Worm (Caenorhabditis elegans) whole organism, L4 larva: ENCODE measurements around the gene clec-185.
A peak's percentile ranks its signal among the peaks of the same experiment; 100 is the strongest.

Experiments used
- D1046.2 ChIP-seq: fragments of 200-800 bp; sonication (Bioruptor generic); IDR thresholded peaks from 2 replicates; pipeline ENCODE4 v1.3.6; 2022; ENCODE audit warnings: missing genetic modification characterization, missing compliant biosample characterization
- F37D6.2 ChIP-seq: sonication (generic microtip); optimal IDR thresholded peaks from 2 replicates; lab custom pipeline; 2016; ENCODE audit warnings: mild to moderate bottlenecking, missing genetic modification characterization, missing compliant biosample characterization
- R02D3.7 ChIP-seq: fragments of 150-350 bp; sonication (generic microtip); optimal IDR thresholded peaks from 3 replicates; lab custom pipeline; 2014; ENCODE audit warnings: missing biosample characterization, missing genetic modification characterization
- T20F7.1 ChIP-seq: fragments of 200-800 bp; sonication (Bioruptor generic); optimal IDR thresholded peaks from 2 replicates; lab custom pipeline; 2018; ENCODE audit warnings: mild to moderate bottlenecking, missing genetic modification characterization, missing compliant biosample characterization
- Y105C5A.15 ChIP-seq: fragments of 200-800 bp; sonication (Bioruptor generic); IDR thresholded peaks from 2 replicates; pipeline ENCODE4 v1.3.6; 2022; ENCODE audit warnings: missing genetic modification characterization, missing compliant biosample characterization
- Y48G9A.11 ChIP-seq: fragments of 200-800 bp; sonication (Bioruptor generic); IDR thresholded peaks from 2 replicates; pipeline ENCODE4 v1.3.6; 2022; ENCODE audit warnings: missing genetic modification reagents, missing genetic modification characterization, missing compliant biosample characterization
- ZK337.2 ChIP-seq: fragments of 200-800 bp; sonication (Bioruptor generic); IDR thresholded peaks from 2 replicates; pipeline ENCODE4 v1.3.6; 2022; ENCODE audit warnings: missing genetic modification reagents, missing genetic modification characterization, missing compliant biosample characterization
- ZK546.5 ChIP-seq, 2 experiments: sonication (generic microtip); optimal IDR thresholded peaks; 2 replicates each; lab custom pipeline; 2017; ENCODE audit warnings: missing biosample characterization in 2 of 2, missing genetic modification characterization in 2 of 2
- arid-1 ChIP-seq: fragments of 200-800 bp; sonication (Bioruptor generic); conservative IDR thresholded peaks from 2 replicates; pipeline ENCODE4 v1.3.6; 2022; ENCODE audit warnings: missing genetic modification reagents, missing genetic modification characterization, missing compliant biosample characterization
- attf-4 ChIP-seq: sonication (generic microtip); optimal IDR thresholded peaks from 3 replicates; lab custom pipeline; 2017; ENCODE audit warnings: missing biosample characterization, missing genetic modification characterization
- ceh-32 ChIP-seq: sonication (generic microtip); optimal IDR thresholded peaks from 2 replicates; lab custom pipeline; 2016; ENCODE audit warnings: mild to moderate bottlenecking, missing genetic modification characterization, missing compliant biosample characterization; ENCODE audit not compliant: poor library complexity
- ceh-82 ChIP-seq: sonication (generic microtip); optimal IDR thresholded peaks from 2 replicates; lab custom pipeline; 2017; ENCODE audit warnings: missing biosample characterization, missing genetic modification characterization
- ctbp-1 ChIP-seq: fragments of 200-800 bp; sonication (Bioruptor generic); IDR thresholded peaks from 2 replicates; pipeline ENCODE4 v1.3.6; 2022; ENCODE audit warnings: missing genetic modification reagents, missing genetic modification characterization, missing compliant biosample characterization
- daf-16 ChIP-seq, 3 experiments: sonication (generic microtip); optimal IDR thresholded peaks; 2 replicates each; lab custom pipeline; 2016 to 2017; ENCODE audit warnings: missing genetic modification characterization in 3 of 3, missing genetic modification reagents in 3 of 3, mild to moderate bottlenecking in 2 of 3, missing compliant biosample characterization in 2 of 3, missing biosample characterization in 1 of 3, moderate library complexity in 1 of 3
- daf-19 ChIP-seq: fragments of 200-800 bp; sonication (Bioruptor generic); conservative IDR thresholded peaks from 2 replicates; pipeline ENCODE4 v1.3.6; 2022; ENCODE audit warnings: missing genetic modification characterization, missing compliant biosample characterization
- daf-8 ChIP-seq: fragments of 200-800 bp; sonication (Bioruptor generic); IDR thresholded peaks from 2 replicates; pipeline ENCODE4 v1.3.6; 2022; ENCODE audit warnings: missing genetic modification characterization, missing compliant biosample characterization
- dmd-6 ChIP-seq: fragments of 200-800 bp; sonication (Bioruptor generic); IDR thresholded peaks from 2 replicates; pipeline ENCODE4 v1.3.6; 2022; ENCODE audit warnings: missing genetic modification reagents, missing genetic modification characterization, missing compliant biosample characterization
- dmd-9 ChIP-seq: fragments of 200-800 bp; sonication (Bioruptor generic); IDR thresholded peaks from 2 replicates; pipeline ENCODE4 v1.3.6; 2022; ENCODE audit warnings: missing genetic modification reagents, missing genetic modification characterization, missing compliant biosample characterization
- egl-27 ChIP-seq: sonication (generic microtip); optimal IDR thresholded peaks from 3 replicates; lab custom pipeline; 2017; ENCODE audit warnings: missing biosample characterization, missing genetic modification reagents, missing genetic modification characterization
- egl-43 ChIP-seq: fragments of 200-800 bp; sonication (Bioruptor generic); IDR thresholded peaks from 2 replicates; pipeline ENCODE4 v1.3.6; 2022; ENCODE audit warnings: missing genetic modification reagents, missing genetic modification characterization, missing compliant biosample characterization
- fkh-10 ChIP-seq: fragments of 150-350 bp; optimal IDR thresholded peaks from 2 replicates; lab custom pipeline; 2014; ENCODE audit warnings: missing biosample characterization, missing genetic modification reagents, missing genetic modification characterization
- fos-1 ChIP-seq: fragments of 150-350 bp; optimal IDR thresholded peaks from 2 replicates; lab custom pipeline; 2014; ENCODE audit warnings: missing biosample characterization, missing genetic modification characterization
- hif-1 ChIP-seq, 2 experiments: sonication (generic microtip); optimal IDR thresholded peaks; 2 replicates each; lab custom pipeline; 2016 to 2017; ENCODE audit warnings: missing compliant biosample characterization in 2 of 2, missing genetic modification characterization in 2 of 2, missing genetic modification reagents in 2 of 2, missing genotype in 2 of 2, mild to moderate bottlenecking in 1 of 2
- hlh-11 ChIP-seq: fragments of 200-800 bp; sonication (Bioruptor generic); optimal IDR thresholded peaks from 2 replicates; lab custom pipeline; 2018; ENCODE audit warnings: mild to moderate bottlenecking, missing genetic modification characterization, missing compliant biosample characterization
- hlh-30 ChIP-seq: sonication (generic microtip); optimal IDR thresholded peaks from 2 replicates; lab custom pipeline; 2017; ENCODE audit warnings: antibody characterized with exemption, mild to moderate bottlenecking, missing genetic modification characterization, missing compliant biosample characterization; ENCODE audit not compliant: insufficient read depth
- lin-1 ChIP-seq: fragments of 200-800 bp; sonication (Bioruptor generic); IDR thresholded peaks from 2 replicates; pipeline ENCODE4 v1.3.6; 2022; ENCODE audit warnings: missing genetic modification reagents, missing genetic modification characterization, missing compliant biosample characterization
- lin-13 ChIP-seq: fragments of 150-350 bp; optimal IDR thresholded peaks from 2 replicates; lab custom pipeline; 2014; ENCODE audit warnings: missing biosample characterization, missing genetic modification reagents, missing genetic modification characterization
- lin-38 ChIP-seq: fragments of 200-800 bp; sonication (Bioruptor generic); IDR thresholded peaks from 2 replicates; pipeline ENCODE4 v1.3.6; 2022; ENCODE audit warnings: missing genetic modification reagents, missing genetic modification characterization, missing compliant biosample characterization
- lin-39 ChIP-seq: fragments of 150-350 bp; optimal IDR thresholded peaks from 2 replicates; lab custom pipeline; 2014; ENCODE audit warnings: missing biosample characterization, missing genetic modification reagents, missing genetic modification characterization
- mep-1 ChIP-seq: fragments of 150-350 bp; sonication (generic microtip); optimal IDR thresholded peaks from 3 replicates; lab custom pipeline; 2014; ENCODE audit warnings: missing biosample characterization, missing genetic modification characterization
- mxl-3 ChIP-seq: fragments of 200-800 bp; sonication (Bioruptor generic); optimal IDR thresholded peaks from 2 replicates; lab custom pipeline; 2018; ENCODE audit warnings: mild to moderate bottlenecking, missing genetic modification characterization, missing compliant biosample characterization
- nhr-10 ChIP-seq: fragments of 150-350 bp; optimal IDR thresholded peaks from 2 replicates; lab custom pipeline; 2014; ENCODE audit warnings: missing biosample characterization, missing genetic modification characterization
- nhr-111 ChIP-seq: fragments of 200-800 bp; sonication (Bioruptor generic); optimal IDR thresholded peaks from 2 replicates; lab custom pipeline; 2018; ENCODE audit warnings: mild to moderate bottlenecking, missing genetic modification characterization, missing compliant biosample characterization
- nhr-25 ChIP-seq: sonication (generic microtip); optimal IDR thresholded peaks from 2 replicates; lab custom pipeline; 2017; ENCODE audit warnings: missing genetic modification characterization, mild to moderate bottlenecking, missing compliant biosample characterization, antibody characterized with exemption, moderate library complexity, borderline replicate concordance; ENCODE audit not compliant: insufficient read depth
- nhr-28 ChIP-seq: fragments of 150-350 bp; optimal IDR thresholded peaks from 2 replicates; lab custom pipeline; 2014; ENCODE audit warnings: missing biosample characterization, missing genetic modification characterization
- nhr-41 ChIP-seq: fragments of 200-800 bp; sonication (Bioruptor generic); IDR thresholded peaks from 2 replicates; pipeline ENCODE4 v1.3.6; 2022; ENCODE audit warnings: missing genetic modification reagents, missing genetic modification characterization, missing compliant biosample characterization
- nhr-42 ChIP-seq: fragments of 200-800 bp; sonication (Bioruptor generic); IDR thresholded peaks from 2 replicates; pipeline ENCODE4 v1.3.6; 2022; ENCODE audit warnings: missing genetic modification characterization, missing compliant biosample characterization
- nhr-48 ChIP-seq: sonication (generic microtip); optimal IDR thresholded peaks from 2 replicates; lab custom pipeline; 2016; ENCODE audit warnings: mild to moderate bottlenecking, missing genetic modification characterization, missing compliant biosample characterization
- nhr-76 ChIP-seq: fragments of 150-350 bp; optimal IDR thresholded peaks from 2 replicates; lab custom pipeline; 2014; ENCODE audit warnings: missing biosample characterization, missing genetic modification characterization
- pha-4 ChIP-seq, 2 experiments: fragments of 150-350 bp in 1 of 2; fragments of 200-800 bp in 1 of 2; sonication (Bioruptor generic) in 1 of 2; IDR thresholded peaks in 1 of 2; optimal IDR thresholded peaks in 1 of 2; 2 replicates each; pipeline versions ENCODE4 v1.3.6 to Lab custom; 2014 to 2022; ENCODE audit warnings: missing genetic modification characterization in 2 of 2, missing genetic modification reagents in 2 of 2, missing biosample characterization in 1 of 2, missing compliant biosample characterization in 1 of 2
- pqm-1 ChIP-seq: sonication (generic microtip); optimal IDR thresholded peaks from 2 replicates; lab custom pipeline; 2017; ENCODE audit warnings: missing biosample characterization, missing genetic modification characterization
- snpc-4 ChIP-seq: fragments of 150-350 bp; optimal IDR thresholded peaks from 2 replicates; lab custom pipeline; 2014; ENCODE audit warnings: missing biosample characterization, missing genetic modification characterization
- spr-1 ChIP-seq: sonication (generic microtip); optimal IDR thresholded peaks from 2 replicates; lab custom pipeline; 2016; ENCODE audit warnings: mild to moderate bottlenecking, missing genetic modification characterization, missing compliant biosample characterization
- spr-3 ChIP-seq: fragments of 200-800 bp; sonication (Bioruptor generic); optimal IDR thresholded peaks from 2 replicates; lab custom pipeline; 2018; ENCODE audit warnings: mild to moderate bottlenecking, missing genetic modification characterization, missing compliant biosample characterization
- tag-97 ChIP-seq: fragments of 200-800 bp; sonication (Bioruptor generic); IDR thresholded peaks from 2 replicates; pipeline ENCODE4 v1.3.6; 2022; ENCODE audit warnings: missing genetic modification characterization, missing compliant biosample characterization
- unc-130 ChIP-seq: sonication (generic microtip); optimal IDR thresholded peaks from 2 replicates; lab custom pipeline; 2016; ENCODE audit warnings: missing genetic modification reagents, missing genetic modification characterization, missing compliant biosample characterization
- unc-39 ChIP-seq: sonication (generic microtip); optimal IDR thresholded peaks from 2 replicates; lab custom pipeline; 2017; ENCODE audit warnings: missing biosample characterization, missing genetic modification characterization
- zag-1 ChIP-seq: fragments of 150-350 bp; optimal IDR thresholded peaks from 2 replicates; lab custom pipeline; 2014; ENCODE audit warnings: missing biosample characterization, missing genetic modification characterization
- zfp-3 ChIP-seq: fragments of 200-800 bp; sonication (Bioruptor generic); conservative IDR thresholded peaks from 2 replicates; pipeline ENCODE4 v1.3.6; 2022; ENCODE audit warnings: missing genetic modification reagents, missing genetic modification characterization, missing compliant biosample characterization

Gene clec-185

DNA sequence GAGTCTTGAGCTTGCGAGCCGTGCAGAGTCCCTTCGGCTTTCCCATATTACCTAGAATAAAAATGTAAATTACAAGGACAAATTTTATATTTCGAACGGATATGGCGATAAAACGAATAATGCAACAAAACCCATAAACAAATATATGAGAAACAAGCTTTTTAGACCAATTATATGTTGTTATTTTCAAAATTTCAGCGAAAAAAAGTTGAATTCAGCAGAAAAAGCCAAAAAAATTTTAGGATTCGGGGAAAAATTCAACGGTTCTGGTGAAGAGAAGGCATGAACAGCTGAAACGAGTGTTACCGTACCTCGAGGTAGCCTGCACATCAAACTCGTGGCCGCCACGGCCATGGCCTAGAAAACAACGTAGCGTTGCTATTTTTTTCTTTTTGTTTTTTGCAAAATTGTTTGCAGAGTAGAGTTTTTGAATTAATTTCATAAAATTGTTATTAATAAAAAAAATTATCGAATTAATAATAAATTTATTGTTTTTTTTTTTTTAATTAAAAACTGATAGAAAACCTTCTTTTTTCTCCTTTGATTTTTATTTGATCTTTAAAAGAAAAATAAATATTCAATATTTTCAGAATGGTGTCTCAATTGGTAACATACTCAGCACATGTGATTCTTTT is 47.3 kb upstream of the clec-185 start, which contains the start of the genes rps-23 and dpm-3 (continued):
- TF ChIP-seq pqm-1 (peak; percentile 27), unc-130 (GFP tag; lab: Kevin White, UChicago) (peak; percentile 98), nhr-76 (tag; lab: Kevin White, UChicago) (peak; percentile 29), Y105C5A.15 (peak; percentile 39; the same call in 1 of the 2 replicates), lin-38 (GFP tag; lab: Robert Waterston, UW) (peak; percentile 90), ceh-32 (tag; lab: Kevin White, UChicago) (peak; percentile 26), lin-13 (GFP tag; lab: Kevin White, UChicago) (peak; percentile 96), nhr-42 (GFP tag; lab: Robert Waterston, UW) (peak; percentile 82), hlh-30 (tag; lab: Kevin White, UChicago) (peak; percentile 93), Y48G9A.11 (GFP tag; lab: Robert Waterston, UW) (peak; percentile 88), spr-1 (tag; lab: Kevin White, UChicago) (peak; percentile 61), zag-1 (tag; lab: Kevin White, UChicago) (peak; percentile 67), attf-4 (tag; lab: Kevin White, UChicago) (no peak), lin-39 (no peak), nhr-111 (no peak), pha-4 (GFP tag; IDR thresholded peaks at IDR 0.05; lab: Robert Waterston, UW) (peak; percentile 84), pha-4 (tag; optimal IDR thresholded peaks at IDR 0.05; lab: Kevin White, UChicago) (peak; percentile 93), F37D6.2 (tag; lab: Kevin White, UChicago) (peak; percentile 76), ceh-82 (no peak), snpc-4 (tag; lab: Kevin White, UChicago) (peak; percentile 45), D1046.2 (peak; percentile 99), daf-19 (GFP tag; lab: Robert Waterston, UW) (peak; percentile 43; the same call in 1 of the 2 replicates), ZK546.5 (tag; optimal IDR thresholded peaks at IDR 0.05; lab: Kevin White, UChicago) (peak; percentile 92 to 97), spr-3 (GFP tag; lab: Kevin White, UChicago) (peak; percentile 61), mxl-3 (GFP tag; lab: Kevin White, UChicago) (peak; percentile 87), tag-97 (GFP tag; lab: Robert Waterston, UW) (peak; percentile 86; the same call in 1 of the 2 replicates), dmd-9 (peak; percentile 97), dmd-6 (GFP tag; lab: Robert Waterston, UW) (peak; percentile 91), nhr-41 (no peak), nhr-28 (tag; lab: Kevin White, UChicago) (peak; percentile 85), hlh-11 (tag; lab: Kevin White, UChicago) (peak; percentile 97), arid-1 (GFP tag; lab: Robert Waterston, UW) (peak; percentile 92), nhr-25 (peak; percentile 89), T20F7.1 (GFP tag; lab: Kevin White, UChicago) (peak; percentile 90), hif-1 (tag; optimal IDR thresholded peaks at IDR 0.05; lab: Kevin White, UChicago) (peak in 1 of 2 experiments; percentile 97), nhr-48 (peak; percentile 63), R02D3.7 (tag; lab: Kevin White, UChicago) (no peak), fkh-10 (GFP tag; lab: Kevin White, UChicago) (peak; percentile 78), ctbp-1 (GFP tag; lab: Robert Waterston, UW) (peak; percentile 58; the same call in 1 of the 2 replicates), fos-1 (no peak), egl-27 (tag; lab: Kevin White, UChicago) (no peak), zfp-3 (GFP tag; lab: Robert Waterston, UW) (peak; percentile 83), lin-1 (GFP tag; lab: Robert Waterston, UW) (peak; percentile 85), unc-39 (tag; lab: Kevin White, UChicago) (no peak), ZK337.2 (GFP tag; lab: Robert Waterston, UW) (peak; percentile 98), egl-43 (peak; percentile 62; the same call in 1 of the 2 replicates), daf-8 (GFP tag; lab: Robert Waterston, UW) (no peak), daf-16 (GFP tag; optimal IDR thresholded peaks at IDR 0.05; lab: Kevin White, UChicago) (peak; percentile 53 to 57), daf-16 (tag; optimal IDR thresholded peaks at IDR 0.05; lab: Kevin White, UChicago) (peak; percentile 87), nhr-10 (no peak), mep-1 (tag; lab: Kevin White, UChicago) (peak; percentile 97)
